Worm (Caenorhabditis elegans) whole organism, young adult: ENCODE results near the gene srh-138.

Experiments
- B0019.2 ChIP-seq: fragments of 200-800 bp; sonication (Bioruptor generic); conservative IDR thresholded peaks from 2 replicates; pipeline ENCODE4 v1.3.6; 2022; ENCODE audit warnings: missing genetic modification reagents, missing genetic modification characterization, missing compliant biosample characterization
- C17E4.6 ChIP-seq: fragments of 200-800 bp; sonication (Bioruptor generic); IDR thresholded peaks from 2 replicates; pipeline ENCODE4 v1.3.6; 2022; ENCODE audit warnings: missing genetic modification reagents, missing genetic modification characterization, missing compliant biosample characterization
- F49E8.2 ChIP-seq: sonication (generic microtip); optimal IDR thresholded peaks from 3 replicates; lab custom pipeline; 2017; ENCODE audit warnings: missing genetic modification characterization, mild to moderate bottlenecking, missing compliant biosample characterization, antibody characterized with exemption, moderate library complexity; ENCODE audit not compliant: insufficient read depth
- F55B11.4 ChIP-seq: sonication (generic microtip); optimal IDR thresholded peaks from 2 replicates; lab custom pipeline; 2016; ENCODE audit warnings: missing compliant biosample characterization, missing genetic modification characterization, borderline replicate concordance; ENCODE audit not compliant: insufficient read depth
- F57A8.1 ChIP-seq: fragments of 200-800 bp; sonication (Bioruptor generic); optimal IDR thresholded peaks from 2 replicates; lab custom pipeline; 2018; ENCODE audit warnings: mild to moderate bottlenecking, missing genetic modification characterization, moderate library complexity, missing compliant biosample characterization
- T07F8.4 ChIP-seq: sonication (generic microtip); optimal IDR thresholded peaks from 2 replicates; lab custom pipeline; 2016; ENCODE audit warnings: mild to moderate bottlenecking, missing genetic modification characterization, moderate library complexity, missing compliant biosample characterization
- Y56A3A.18 ChIP-seq: fragments of 200-800 bp; sonication (Bioruptor generic); IDR thresholded peaks from 2 replicates; pipeline ENCODE4 v1.3.6; 2022; ENCODE audit warnings: missing genetic modification reagents, missing genetic modification characterization, missing compliant biosample characterization
- ZK185.1 ChIP-seq: sonication (generic microtip); optimal IDR thresholded peaks from 2 replicates; lab custom pipeline; 2016; ENCODE audit warnings: mild to moderate bottlenecking, missing genetic modification characterization, missing compliant biosample characterization; ENCODE audit not compliant: poor library complexity, severe bottlenecking
- attf-5 ChIP-seq: fragments of 200-800 bp; sonication (Bioruptor generic); optimal IDR thresholded peaks from 2 replicates; lab custom pipeline; 2018; ENCODE audit warnings: mild to moderate bottlenecking, missing genetic modification characterization, missing compliant biosample characterization
- bed-1 ChIP-seq: fragments of 200-800 bp; sonication (Bioruptor generic); IDR thresholded peaks from 2 replicates; pipeline ENCODE4 v1.3.6; 2022; ENCODE audit warnings: missing genetic modification reagents, missing genetic modification characterization, missing compliant biosample characterization
- ccch-3 ChIP-seq: fragments of 200-800 bp; sonication (Bioruptor generic); optimal IDR thresholded peaks from 2 replicates; lab custom pipeline; 2018; ENCODE audit warnings: mild to moderate bottlenecking, missing genetic modification characterization, missing compliant biosample characterization
- ceh-100 ChIP-seq: fragments of 200-800 bp; sonication (Bioruptor generic); IDR thresholded peaks from 2 replicates; pipeline ENCODE4 v1.3.6; 2022; ENCODE audit warnings: missing genetic modification reagents, missing genetic modification characterization, missing compliant biosample characterization
- die-1 ChIP-seq: sonication (generic microtip); optimal IDR thresholded peaks from 2 replicates; lab custom pipeline; 2016; ENCODE audit warnings: missing genotype, mild to moderate bottlenecking, missing genetic modification characterization, missing compliant biosample characterization
- dox-1 ChIP-seq: fragments of 200-800 bp; sonication (Bioruptor generic); IDR thresholded peaks from 2 replicates; pipeline ENCODE4 v1.3.6; 2022; ENCODE audit warnings: missing genetic modification reagents, missing genetic modification characterization, missing compliant biosample characterization
- dpl-1 ChIP-seq: fragments of 150-350 bp; optimal IDR thresholded peaks from 2 replicates; lab custom pipeline; 2014; ENCODE audit warnings: missing biosample characterization, missing genetic modification reagents, missing genetic modification characterization
- efl-1 ChIP-seq: fragments of 150-350 bp; optimal IDR thresholded peaks from 2 replicates; lab custom pipeline; 2014; ENCODE audit warnings: missing biosample characterization, missing genetic modification reagents, missing genetic modification characterization
- egl-18 ChIP-seq: fragments of 200-800 bp; sonication (Bioruptor generic); IDR thresholded peaks from 2 replicates; pipeline ENCODE4 v1.3.6; 2022; ENCODE audit warnings: missing genetic modification reagents, missing genetic modification characterization, missing compliant biosample characterization
- him-1 ChIP-seq: sonication (generic microtip); optimal IDR thresholded peaks from 2 replicates; lab custom pipeline; 2016; ENCODE audit warnings: missing genotype, missing genetic modification reagents, missing genetic modification characterization, missing compliant biosample characterization
- hlh-12 ChIP-seq: sonication (generic microtip); optimal IDR thresholded peaks from 2 replicates; lab custom pipeline; 2016; ENCODE audit warnings: missing genetic modification characterization, missing compliant biosample characterization
- hmg-1.2 ChIP-seq: fragments of 200-800 bp; sonication (Bioruptor generic); IDR thresholded peaks from 2 replicates; pipeline ENCODE4 v1.3.6; 2022; ENCODE audit warnings: missing genetic modification reagents, missing genetic modification characterization, missing compliant biosample characterization
- hrde-1 ChIP-seq: sonication (generic microtip); optimal IDR thresholded peaks from 2 replicates; lab custom pipeline; 2016; ENCODE audit warnings: missing genetic modification characterization, mild to moderate bottlenecking, missing compliant biosample characterization, moderate library complexity, missing genotype, missing genetic modification reagents, borderline replicate concordance
- hsf-1 ChIP-seq: fragments of 200-800 bp; sonication (Bioruptor generic); IDR thresholded peaks from 2 replicates; pipeline ENCODE4 v1.3.6; 2022; ENCODE audit warnings: missing genetic modification reagents, missing genetic modification characterization, missing compliant biosample characterization
- lag-1 ChIP-seq: fragments of 200-800 bp; sonication (Bioruptor generic); IDR thresholded peaks from 2 replicates; pipeline ENCODE4 v1.3.6; 2022; ENCODE audit warnings: missing genetic modification reagents, missing genetic modification characterization, missing compliant biosample characterization
- lin-35 ChIP-seq, 3 experiments: fragments of 150-350 bp in 2 of 3; sonication (generic microtip) in 1 of 3; optimal IDR thresholded peaks; 2 replicates each; lab custom pipeline; 2014 to 2018; ENCODE audit warnings: missing biosample characterization in 3 of 3, missing genetic modification characterization in 3 of 3, missing genetic modification reagents in 3 of 3
- lin-54 ChIP-seq: fragments of 200-800 bp; sonication (Bioruptor generic); optimal IDR thresholded peaks from 2 replicates; lab custom pipeline; 2018; ENCODE audit warnings: mild to moderate bottlenecking, missing genetic modification characterization, missing compliant biosample characterization
- lir-1 ChIP-seq: fragments of 200-800 bp; sonication (Bioruptor generic); conservative IDR thresholded peaks from 2 replicates; pipeline ENCODE4 v1.3.6; 2022; ENCODE audit warnings: missing genetic modification reagents, missing genetic modification characterization, missing compliant biosample characterization
- rpc-1 ChIP-seq, 2 experiments: fragments of 150-350 bp in 1 of 2; sonication (generic microtip) in 1 of 2; optimal IDR thresholded peaks; 2 replicates each; lab custom pipeline; 2014 to 2018; ENCODE audit warnings: missing biosample characterization in 1 of 2, missing genetic modification characterization in 1 of 2, missing genetic modification reagents in 1 of 2, missing genotype in 1 of 2
- sdz-38 ChIP-seq: sonication (generic microtip); optimal IDR thresholded peaks from 2 replicates; lab custom pipeline; 2016; ENCODE audit warnings: missing genotype, missing genetic modification characterization, missing compliant biosample characterization
- sea-2 ChIP-seq: fragments of 200-800 bp; sonication (Bioruptor generic); IDR thresholded peaks from 2 replicates; pipeline ENCODE4 v1.3.6; 2022; ENCODE audit warnings: missing genetic modification characterization, missing compliant biosample characterization
- snpc-4 ChIP-seq, 5 experiments: fragments of 150-350 bp in 1 of 5; sonication (generic microtip) in 4 of 5; optimal IDR thresholded peaks; 2 replicates each; lab custom pipeline; 2014 to 2018; ENCODE audit warnings: missing genetic modification characterization in 5 of 5, missing biosample characterization in 3 of 5, antibody characterized with exemption in 2 of 5, mild to moderate bottlenecking in 2 of 5, missing compliant biosample characterization in 2 of 5, missing genotype in 2 of 5, moderate library complexity in 2 of 5, missing genetic modification reagents in 1 of 5
- unc-62 ChIP-seq: fragments of 150-350 bp; optimal IDR thresholded peaks from 2 replicates; lab custom pipeline; 2014; ENCODE audit warnings: missing biosample characterization, missing genetic modification reagents, missing genetic modification characterization
- zim-3 ChIP-seq: sonication (generic microtip); optimal IDR thresholded peaks from 2 replicates; lab custom pipeline; 2017; ENCODE audit warnings: mild to moderate bottlenecking, missing genetic modification characterization, moderate library complexity, missing compliant biosample characterization
- ztf-26 ChIP-seq: sonication (generic microtip); optimal IDR thresholded peaks from 2 replicates; lab custom pipeline; 2017; ENCODE audit warnings: missing genetic modification characterization, missing compliant biosample characterization
- ztf-28 ChIP-seq: fragments of 200-800 bp; sonication (Bioruptor generic); IDR thresholded peaks from 2 replicates; pipeline ENCODE4 v1.3.6; 2022; ENCODE audit warnings: missing genetic modification reagents, missing genetic modification characterization, missing compliant biosample characterization

srh-138 gene

DNA sequence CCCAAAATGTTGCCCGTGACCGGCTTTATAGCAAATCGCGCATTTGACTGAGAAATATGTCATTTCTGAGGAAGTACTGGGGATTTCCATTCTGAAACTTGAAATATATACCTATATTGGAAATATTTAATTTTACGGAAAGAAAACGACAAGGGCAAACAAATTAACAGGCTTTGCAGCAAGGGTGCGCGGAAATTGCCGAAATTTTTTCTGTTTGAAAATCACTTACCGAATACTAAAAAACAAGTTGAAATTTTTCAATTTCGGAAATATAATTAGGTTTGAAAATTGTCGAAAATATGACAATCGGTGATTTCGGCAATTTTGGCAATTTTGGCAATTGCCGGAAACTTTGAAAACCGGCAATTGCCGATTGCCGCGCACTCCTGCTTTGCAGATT lies 35.0 kb upstream of the srh-138 start, which contains the start of gene nhr-54:
TSS of gene nhr-54 (minus strand) at position 101 of the 400 bp plus-strand sequence.
- TF ChIP-seq lag-1 (GFP tag; lab: Robert Waterston, UW): no peak
- no peak for TF ChIP-seq B0019.2 (GFP tag; lab: Robert Waterston, UW)
- TF ChIP-seq rpc-1 (optimal IDR thresholded peaks at IDR 0.05; lab: Kevin White, UChicago): no peak
- no peak for TF ChIP-seq rpc-1 (tag; optimal IDR thresholded peaks at IDR 0.05; lab: Kevin White, UChicago)
- TF ChIP-seq egl-18 (GFP tag; lab: Robert Waterston, UW): no peak
- no peak for TF ChIP-seq F49E8.2 (tag; lab: Kevin White, UChicago)
- TF ChIP-seq die-1 (tag; lab: Kevin White, UChicago): no peak
- TF ChIP-seq ccch-3: no peak
- no peak for TF ChIP-seq ceh-100 (GFP tag; lab: Robert Waterston, UW)
- TF ChIP-seq sea-2 (GFP tag; lab: Robert Waterston, UW): no peak
- no peak for TF ChIP-seq ztf-26 (tag; lab: Kevin White, UChicago)
- TF ChIP-seq ZK185.1 (tag; lab: Kevin White, UChicago): no peak
- TF ChIP-seq unc-62 (GFP tag; lab: Kevin White, UChicago): no peak
- TF ChIP-seq T07F8.4 (tag; lab: Kevin White, UChicago): no peak
- TF ChIP-seq him-1 (tag; lab: Kevin White, UChicago): no peak
- no peak for TF ChIP-seq hmg-1.2 (GFP tag; lab: Robert Waterston, UW)
- no peak for TF ChIP-seq lir-1 (GFP tag; lab: Robert Waterston, UW)
- no peak for TF ChIP-seq hlh-12 (tag; lab: Kevin White, UChicago)
- TF ChIP-seq bed-1 (GFP tag; lab: Robert Waterston, UW): no peak
- TF ChIP-seq F55B11.4: no peak
- TF ChIP-seq, all 124 proteins: peak for 0

DNA sequence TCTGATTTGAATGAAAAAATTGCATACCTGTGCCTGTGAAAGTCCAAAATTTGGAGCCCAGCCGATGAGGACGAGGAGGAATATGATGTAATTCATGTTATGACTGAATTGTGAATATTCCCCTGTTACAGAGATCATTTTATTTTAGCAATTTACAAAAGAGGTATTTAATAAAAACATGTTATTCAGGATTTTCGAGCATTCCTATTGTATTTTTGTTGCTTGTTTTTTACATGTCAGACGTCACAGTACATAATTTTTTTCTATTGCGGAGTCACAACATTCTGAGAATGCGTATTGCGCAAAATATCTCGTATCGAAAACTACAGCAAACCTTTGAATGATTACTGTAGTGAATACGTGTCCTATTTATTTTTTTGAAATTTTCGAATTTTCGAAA lies 32.3 kb upstream of the srh-138 start, which contains the start of gene F36D3.14:
TSS of gene F36D3.14 (minus strand) at position 101 of the 400 bp plus-strand sequence.
- no peak for TF ChIP-seq ztf-28 (GFP tag; lab: Robert Waterston, UW)
- no peak for TF ChIP-seq sdz-38
- TF ChIP-seq ccch-3: no peak
- TF ChIP-seq C17E4.6 (GFP tag; lab: Robert Waterston, UW): no peak
- TF ChIP-seq dox-1 (GFP tag; lab: Robert Waterston, UW): no peak
- no peak for TF ChIP-seq hsf-1 (GFP tag; lab: Robert Waterston, UW)
- no peak for TF ChIP-seq Y56A3A.18 (GFP tag; lab: Robert Waterston, UW)
- TF ChIP-seq hrde-1 (tag; lab: Kevin White, UChicago): no peak

DNA sequence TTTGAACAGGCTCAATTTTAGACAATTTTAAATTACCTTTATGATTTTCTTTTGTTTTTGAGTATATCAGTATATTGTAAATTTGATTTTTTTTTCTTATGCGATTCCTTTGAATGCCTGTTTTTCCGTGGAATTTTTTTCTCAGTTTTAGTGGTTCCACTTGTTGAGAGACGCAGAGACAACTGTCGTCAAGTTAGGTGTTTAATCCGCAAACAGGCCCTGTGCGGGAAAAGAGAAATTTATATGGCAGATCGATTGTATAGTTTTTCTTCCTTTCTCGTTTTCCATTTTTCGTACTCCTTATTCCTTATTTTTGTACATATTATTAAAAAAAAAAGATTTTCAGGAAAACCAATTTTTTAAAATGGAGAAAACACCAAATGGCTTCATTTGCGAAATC lies 28.2 kb upstream of the srh-138 start, which contains the start of gene F36D3.1:
TSS of gene F36D3.1 (plus strand) at position 347 of the 400 bp plus-strand sequence.
- TF ChIP-seq hsf-1 (GFP tag; lab: Robert Waterston, UW) (no peak), dpl-1 (peak; percentile 21), lin-54 (GFP tag; lab: Kevin White, UChicago) (peak; percentile 35), F57A8.1 (GFP tag; lab: Kevin White, UChicago) (no peak), attf-5 (GFP tag; lab: Kevin White, UChicago) (peak; percentile 21), zim-3 (tag; lab: Kevin White, UChicago) (no peak), lin-35 (GFP tag; optimal IDR thresholded peaks at IDR 0.05; lab: Kevin White, UChicago) (peak in 1 of 3 experiments; percentile 79), snpc-4 (GFP tag; optimal IDR thresholded peaks at IDR 0.05; lab: Kevin White, UChicago) (no peak), snpc-4 (tag; optimal IDR thresholded peaks at IDR 0.05; lab: Kevin White, UChicago) (peak in 2 of 4 experiments; percentile 3 to 45), efl-1 (GFP tag; lab: Kevin White, UChicago) (peak; percentile 38), bed-1 (GFP tag; lab: Robert Waterston, UW) (no peak), hmg-1.2 (GFP tag; lab: Robert Waterston, UW) (peak; percentile 34; the same call in 1 of the 2 replicates)
